Worm (Caenorhabditis elegans): Measurements from ENCODE around the gene maoc-1.
A peak's percentile ranks its signal among the peaks of the same experiment; 100 is the strongest.

maoc-1 gene

DNA sequence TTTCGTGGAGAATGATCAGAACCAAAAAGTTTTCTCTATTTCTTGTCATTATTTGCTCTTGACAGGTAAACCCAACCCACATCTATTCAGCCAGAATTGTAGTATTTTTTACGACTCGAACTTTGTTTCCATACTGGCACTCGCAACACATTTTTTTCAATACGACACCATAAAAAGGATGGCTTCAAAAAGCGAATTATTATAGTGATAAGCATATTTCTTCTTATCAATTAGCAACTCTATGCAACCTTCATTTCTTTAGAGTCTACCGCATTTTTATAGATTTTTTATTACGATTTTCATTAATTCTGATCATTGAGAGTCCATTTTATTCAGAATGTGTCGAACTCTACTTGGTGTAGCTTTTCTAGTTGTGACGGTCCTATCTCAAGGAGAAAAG is 36.4 kb downstream of the maoc-1 start, which contains the start of gene ctsa-3.1 (continued):
- TF ChIP-seq rbr-2 (tag; optimal IDR thresholded peaks at IDR 0.05) (no peak), nhr-25 (tag; optimal IDR thresholded peaks at IDR 0.05; ENCODE audit: borderline replicate concordance, insufficient read depth) (no peak), nhr-48 (tag; optimal IDR thresholded peaks at IDR 0.05) (peak; percentile 10), nhr-10 (tag; optimal IDR thresholded peaks at IDR 0.05) (no peak)

DNA sequence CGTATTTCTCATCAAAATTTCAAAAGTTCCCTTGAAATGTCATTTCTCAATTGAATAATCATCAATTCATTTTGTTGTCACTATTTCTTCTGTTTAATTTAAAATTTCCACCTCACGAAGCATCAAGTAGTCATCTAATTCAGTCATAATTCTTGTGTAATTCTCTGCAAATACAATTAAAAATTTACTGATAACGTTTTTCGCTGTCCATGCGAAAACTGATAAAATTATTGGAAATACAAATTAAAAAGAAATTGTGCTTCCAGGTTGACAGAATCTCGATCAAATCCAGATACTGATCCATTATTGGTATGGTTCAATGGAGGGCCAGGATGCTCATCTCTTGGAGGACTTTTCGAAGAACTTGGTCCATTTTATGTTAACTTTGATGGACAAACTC is 37.2 kb downstream of the maoc-1 start:
- TF ChIP-seq nhr-28 (tag; optimal IDR thresholded peaks at IDR 0.05) (peak; percentile 66), pqm-1 (tag; optimal IDR thresholded peaks at IDR 0.05) (peak; percentile 54), ztf-7 (tag; optimal IDR thresholded peaks at IDR 0.05) (no peak), dmd-6 (GFP tag; IDR thresholded peaks at IDR 0.05) (peak; percentile 55; the same call in 1 of the 2 replicates), sdz-12 (GFP tag; optimal IDR thresholded peaks at IDR 0.05) (no peak), skn-1 (tag; optimal IDR thresholded peaks at IDR 0.05) (no peak), spr-3 (GFP tag; optimal IDR thresholded peaks at IDR 0.05) (no peak), php-3 (GFP tag; IDR thresholded peaks at IDR 0.05) (peak; percentile 77)

- peak; percentile 28 for TF ChIP-seq nhr-28 (tag; optimal IDR thresholded peaks at IDR 0.05)
- TF ChIP-seq tra-1 (GFP tag; IDR thresholded peaks at IDR 0.05) = 0 out of 2 replicates have a peak, but pooled peaks have one; percentile 39
- peak; percentile 1 for TF ChIP-seq pqm-1 (tag; optimal IDR thresholded peaks at IDR 0.05)
- no peak for TF ChIP-seq F44E2.7 (GFP tag; IDR thresholded peaks at IDR 0.05)
- no peak for TF ChIP-seq daf-16 (GFP tag; optimal IDR thresholded peaks at IDR 0.05)
- TF ChIP-seq daf-16 (tag; optimal IDR thresholded peaks at IDR 0.05) = peak; percentile 39
- peak; percentile 78 for TF ChIP-seq dmd-6 (GFP tag; IDR thresholded peaks at IDR 0.05)
- peak; percentile 26 for TF ChIP-seq mes-2 (tag; optimal IDR thresholded peaks at IDR 0.05; ENCODE audit: poor library complexity, severe bottlenecking)
- TF ChIP-seq spr-1 (tag; optimal IDR thresholded peaks at IDR 0.05) = no peak
- no peak for TF ChIP-seq nhr-76 (tag; optimal IDR thresholded peaks at IDR 0.05)
- peak; percentile 53 for TF ChIP-seq hlh-11 (tag; optimal IDR thresholded peaks at IDR 0.05)
- peak; percentile 2 for TF ChIP-seq dve-1 (tag; optimal IDR thresholded peaks at IDR 0.05; ENCODE audit: insufficient read depth)
These were observed 40.9 kb downstream of the maoc-1 start for ce11 chrII:7236937-7237336.

ce11 chrII:7238248-7238647 is 42.2 kb downstream of the maoc-1 start, which contains the start of gene aqp-1:
Gene aqp-1, minus strand, starts transcription at chrII:7238349.
- TF ChIP-seq nhr-77 (tag; optimal IDR thresholded peaks at IDR 0.05) (peak; percentile 45), mdl-1 (tag; optimal IDR thresholded peaks at IDR 0.05) (peak in 1 of 2 experiments; percentile 34), tra-1 (GFP tag; IDR thresholded peaks at IDR 0.05) (peak; percentile 52; the same call in 1 of the 2 replicates), pqm-1 (tag; optimal IDR thresholded peaks at IDR 0.05) (peak; percentile 47), nhr-42 (GFP tag; IDR thresholded peaks at IDR 0.05) (0 out of 2 replicates have a peak, but pooled peaks have one; percentile 19), ceh-82 (tag; optimal IDR thresholded peaks at IDR 0.05) (no peak), F10B5.3 (tag; optimal IDR thresholded peaks at IDR 0.05) (no peak), lsy-2 (tag; optimal IDR thresholded peaks at IDR 0.05) (peak; percentile 19), nhr-102 (tag; optimal IDR thresholded peaks at IDR 0.05) (no peak), nhr-48 (tag; optimal IDR thresholded peaks at IDR 0.05) (peak; percentile 80), hlh-11 (tag; optimal IDR thresholded peaks at IDR 0.05) (peak; percentile 81), pha-4 (GFP tag; IDR thresholded peaks at IDR 0.05) (no peak), pha-4 (tag; optimal IDR thresholded peaks at IDR 0.05) (peak; percentile 6), vab-7 (GFP tag; IDR thresholded peaks at IDR 0.05) (no peak), dmd-6 (GFP tag; IDR thresholded peaks at IDR 0.05) (peak; percentile 91), nhr-28 (tag; optimal IDR thresholded peaks at IDR 0.05) (peak; percentile 57), daf-16 (GFP tag; optimal IDR thresholded peaks at IDR 0.05) (peak in 1 of 2 experiments; percentile 67), daf-16 (tag; optimal IDR thresholded peaks at IDR 0.05) (peak; percentile 99), dve-1 (tag; optimal IDR thresholded peaks at IDR 0.05; ENCODE audit: insufficient read depth) (peak; percentile 74), mxl-3 (GFP tag; optimal IDR thresholded peaks at IDR 0.05) (peak; percentile 52)

DNA sequence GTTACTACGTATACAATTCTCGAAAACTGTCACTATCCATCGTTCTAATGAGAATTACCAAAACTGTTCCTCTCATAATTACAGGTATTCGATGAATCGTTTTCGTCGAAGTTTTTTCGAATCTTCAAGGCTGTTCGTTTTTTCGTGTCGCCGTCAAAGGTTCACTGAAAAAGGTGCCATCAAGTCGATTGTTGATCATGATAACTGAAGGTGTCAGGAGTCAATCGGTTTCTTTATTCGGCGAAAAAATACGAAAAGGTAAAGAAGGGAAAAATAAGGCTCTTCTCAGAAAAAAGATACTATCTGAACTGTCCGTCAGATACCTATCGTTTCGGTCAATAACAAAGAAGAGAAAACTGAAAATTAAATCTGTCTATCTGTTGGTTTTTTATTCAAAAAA is 42.7 kb downstream of the maoc-1 start:
- peak in 1 of 2 experiments; percentile 63 for TF ChIP-seq unc-62 (GFP tag; optimal IDR thresholded peaks at IDR 0.05 in 1 of 2)
- no peak for TF ChIP-seq unc-62 (tag; optimal IDR thresholded peaks at IDR 0.05)
- no peak for TF ChIP-seq saeg-2 (GFP tag; IDR thresholded peaks at IDR 0.05)
- no peak for TF ChIP-seq nhr-77 (tag; optimal IDR thresholded peaks at IDR 0.05)
- TF ChIP-seq dmd-6 (GFP tag; IDR thresholded peaks at IDR 0.05) = no peak
- TF ChIP-seq T20F7.1 (GFP tag; optimal IDR thresholded peaks at IDR 0.05) = no peak
- no peak for TF ChIP-seq hlh-30 (tag; optimal IDR thresholded peaks at IDR 0.05; ENCODE audit: insufficient read depth)
- no peak for TF ChIP-seq rbr-2 (tag; optimal IDR thresholded peaks at IDR 0.05)

Data from whole organism, L4 larva.